Worm (Caenorhabditis elegans): ENCODE data around the gene F09E5.3.
A peak's percentile ranks its signal among the peaks of the same experiment; 100 is the strongest.

F09E5.3 gene

DNA sequence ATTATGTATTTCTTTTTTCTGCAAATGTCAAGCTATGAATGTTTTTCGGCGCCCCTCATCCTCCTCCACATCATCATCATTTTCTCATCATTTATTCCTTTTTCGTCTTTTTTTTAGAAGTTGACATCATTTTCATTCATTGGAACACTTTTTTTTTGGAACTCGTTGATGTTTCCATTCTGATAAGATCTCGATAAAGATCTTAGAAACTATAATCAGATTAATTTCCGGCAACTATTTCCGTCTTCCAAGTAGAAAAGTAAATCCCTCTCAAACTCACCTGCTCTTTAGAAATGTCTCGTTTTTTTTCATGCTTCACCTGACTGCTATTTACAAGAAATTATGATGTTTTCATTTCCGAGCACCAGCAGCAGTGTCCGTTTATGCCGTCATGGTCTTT lies 44.9 kb upstream of the F09E5.3 start:
- no peak for TF ChIP-seq hlh-13 (GFP tag; optimal IDR thresholded peaks at IDR 0.05)
- no peak for TF ChIP-seq ama-1 (optimal IDR thresholded peaks at IDR 0.05)
- TF ChIP-seq nfya-1 (tag; optimal IDR thresholded peaks at IDR 0.05), result no peak
- TF ChIP-seq hlh-30 (tag; optimal IDR thresholded peaks at IDR 0.05; ENCODE audit: insufficient read depth), result no peak
- no peak for TF ChIP-seq ceh-34 (tag; optimal IDR thresholded peaks at IDR 0.05)
- no peak for TF ChIP-seq ceh-6 (GFP tag; optimal IDR thresholded peaks at IDR 0.05)
- no peak for TF ChIP-seq gmeb-2 (tag; optimal IDR thresholded peaks at IDR 0.05)
- TF ChIP-seq ceh-45 (GFP tag; IDR thresholded peaks at IDR 0.05), result no peak
- no peak for TF ChIP-seq fkh-6 (tag; optimal IDR thresholded peaks at IDR 0.05)
- no peak for TF ChIP-seq K02D7.2 (tag; optimal IDR thresholded peaks at IDR 0.05)
- TF ChIP-seq lim-6 (tag; optimal IDR thresholded peaks at IDR 0.05), result no peak
- no peak for TF ChIP-seq ceh-14 (tag; optimal IDR thresholded peaks at IDR 0.05)
- no peak for TF ChIP-seq rnt-1 (tag; optimal IDR thresholded peaks at IDR 0.05)
- TF ChIP-seq unc-86 (tag; optimal IDR thresholded peaks at IDR 0.05), result no peak
- TF ChIP-seq ttx-3 (tag; optimal IDR thresholded peaks at IDR 0.05), result no peak
- no peak for TF ChIP-seq fkh-10 (GFP tag; optimal IDR thresholded peaks at IDR 0.05)
- no peak for TF ChIP-seq C08G9.2 (tag; optimal IDR thresholded peaks at IDR 0.05)
- no peak for TF ChIP-seq ceh-22 (tag; optimal IDR thresholded peaks at IDR 0.05)

DNA sequence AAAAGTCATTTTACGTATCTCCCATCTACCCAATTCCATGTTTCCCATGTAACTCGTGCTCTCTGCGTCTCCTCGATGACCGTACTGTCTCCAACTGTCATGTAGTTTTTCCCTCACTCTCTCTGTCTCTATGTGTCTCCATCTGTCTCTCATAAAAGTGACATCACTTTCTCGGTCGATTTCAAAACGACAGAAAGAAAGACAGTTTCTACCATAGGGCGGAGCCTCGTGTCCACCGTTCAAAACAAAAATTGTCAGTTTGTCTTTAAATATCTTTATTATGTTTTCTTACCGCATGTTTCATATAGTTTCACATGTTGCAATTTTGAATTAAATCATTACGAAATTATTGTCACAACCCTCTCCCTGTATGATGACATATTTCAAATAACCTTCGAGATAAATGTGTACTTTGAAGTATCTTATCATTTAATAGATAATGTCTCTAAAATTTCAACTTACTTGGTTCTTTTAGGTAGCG lies 43.6 kb upstream of the F09E5.3 start:
- TF ChIP-seq pros-1 (tag; optimal IDR thresholded peaks at IDR 0.05) (no peak), ceh-34 (tag; optimal IDR thresholded peaks at IDR 0.05) (no peak), ceh-14 (tag; optimal IDR thresholded peaks at IDR 0.05) (no peak), hlh-13 (GFP tag; optimal IDR thresholded peaks at IDR 0.05) (no peak), lin-11 (tag; optimal IDR thresholded peaks at IDR 0.05) (no peak), nhr-11 (tag; optimal IDR thresholded peaks at IDR 0.05) (no peak), tbx-7 (tag; optimal IDR thresholded peaks at IDR 0.05) (no peak), F13H6.1 (tag; optimal IDR thresholded peaks at IDR 0.05) (no peak), tbx-2 (tag; optimal IDR thresholded peaks at IDR 0.05) (no peak), pha-2 (tag; optimal IDR thresholded peaks at IDR 0.05) (no peak), gmeb-2 (tag; optimal IDR thresholded peaks at IDR 0.05) (no peak), ceh-19 (GFP tag; optimal IDR thresholded peaks at IDR 0.05) (no peak), hlh-8 (tag; optimal IDR thresholded peaks at IDR 0.05) (no peak), zip-5 (tag; optimal IDR thresholded peaks at IDR 0.05) (no peak), K02D7.2 (tag; optimal IDR thresholded peaks at IDR 0.05) (no peak), C08G9.2 (tag; optimal IDR thresholded peaks at IDR 0.05) (no peak), ztf-16 (tag; optimal IDR thresholded peaks at IDR 0.05) (no peak), dve-1 (tag; optimal IDR thresholded peaks at IDR 0.05) (no peak), ceh-18 (tag; optimal IDR thresholded peaks at IDR 0.05) (peak; percentile 57), ceh-48 (tag; optimal IDR thresholded peaks at IDR 0.05) (no peak), unc-55 (GFP tag; optimal IDR thresholded peaks at IDR 0.05) (peak; percentile 88), ama-1 (optimal IDR thresholded peaks at IDR 0.05) (no peak), hlh-15 (tag; optimal IDR thresholded peaks at IDR 0.05) (no peak), rnt-1 (tag; optimal IDR thresholded peaks at IDR 0.05) (no peak), unc-86 (tag; optimal IDR thresholded peaks at IDR 0.05) (no peak), dmd-4 (tag; optimal IDR thresholded peaks at IDR 0.05; ENCODE audit: borderline replicate concordance) (no peak), fax-1 (tag; optimal IDR thresholded peaks at IDR 0.05) (no peak), odd-2 (tag; optimal IDR thresholded peaks at IDR 0.05) (no peak), unc-3 (GFP tag; conservative IDR thresholded peaks at IDR 0.05) (no peak), unc-3 (tag; optimal IDR thresholded peaks at IDR 0.05) (no peak), pax-1 (tag; optimal IDR thresholded peaks at IDR 0.05) (peak; percentile 52), eyg-1 (tag; optimal IDR thresholded peaks at IDR 0.05) (no peak), T23F11.4 (GFP tag; optimal IDR thresholded peaks at IDR 0.05) (no peak), mec-3 (tag; optimal IDR thresholded peaks at IDR 0.05; ENCODE audit: borderline replicate concordance) (no peak), ets-4 (tag; optimal IDR thresholded peaks at IDR 0.05) (no peak), npax-4 (tag; optimal IDR thresholded peaks at IDR 0.05) (no peak), ceh-31 (tag; optimal IDR thresholded peaks at IDR 0.05) (peak; percentile 31), ref-2 (tag; optimal IDR thresholded peaks at IDR 0.05) (no peak), sdc-2 (tag; optimal IDR thresholded peaks at IDR 0.05) (no peak), elt-2 (tag; optimal IDR thresholded peaks at IDR 0.05) (peak; percentile 59), K09A11.1 (tag; optimal IDR thresholded peaks at IDR 0.05; ENCODE audit: insufficient read depth) (no peak), pat-9 (tag; optimal IDR thresholded peaks at IDR 0.05) (no peak), hlh-30 (tag; optimal IDR thresholded peaks at IDR 0.05; ENCODE audit: insufficient read depth) (peak; percentile 48)

Measured in whole organism, late embryonic.